Fruit fly (Drosophila melanogaster): ENCODE results near the gene CG13361.

Gene CG13361

dm6 chrX:769639-770124 lies 16.2 kb upstream of the CG13361 start, which contains the start of gene fz3 (continued):
- no peak for TF ChIP-seq aop (GFP tag; IDR thresholded peaks at IDR 0.05)
- TF ChIP-seq CG4854 (GFP tag; optimal IDR thresholded peaks at IDR 0.05): no peak
- no peak for TF ChIP-seq h (optimal IDR thresholded peaks at IDR 0.05)
- TF ChIP-seq CG2678 (tag; optimal IDR thresholded peaks at IDR 0.05): peak; percentile 13
- TF ChIP-seq CTCF (GFP tag; optimal IDR thresholded peaks at IDR 0.05): peak; percentile 88
- no peak for TF ChIP-seq CG17612 (GFP tag; IDR thresholded peaks at IDR 0.05)
- peak; percentile 85 for TF ChIP-seq HLH4C (GFP tag; IDR thresholded peaks at IDR 0.05; ENCODE audit: partially characterized antibody)
- TF ChIP-seq CrebB (tag; optimal IDR thresholded peaks at IDR 0.05): peak; percentile 26
- no peak for TF ChIP-seq CG8290 (GFP tag; optimal IDR thresholded peaks at IDR 0.05)
- TF ChIP-seq CG8290 (tag; optimal IDR thresholded peaks at IDR 0.05): peak in 1 of 2 experiments; percentile 76
- TF ChIP-seq bbx (GFP tag; IDR thresholded peaks at IDR 0.05; ENCODE audit: partially characterized antibody): peak; percentile 94
- TF ChIP-seq jing (GFP tag; optimal IDR thresholded peaks at IDR 0.05): no peak
- TF ChIP-seq Nf-YB (GFP tag; optimal IDR thresholded peaks at IDR 0.05): peak; percentile 1
- peak; percentile 29 for TF ChIP-seq CG13894 (tag; optimal IDR thresholded peaks at IDR 0.05)
- peak; percentile 81 for TF ChIP-seq vnd (GFP tag; IDR thresholded peaks at IDR 0.05; ENCODE audit: partially characterized antibody)
- 0 out of 3 replicates have a peak, but pooled peaks have one; percentile 22 for TF ChIP-seq otp (GFP tag; IDR thresholded peaks at IDR 0.05)
- no peak for TF ChIP-seq CG3065 (GFP tag; optimal IDR thresholded peaks at IDR 0.05)
- TF ChIP-seq Scr (GFP tag; IDR thresholded peaks at IDR 0.05; ENCODE audit: partially characterized antibody): peak; percentile 89
- TF ChIP-seq CG7963 (GFP tag; IDR thresholded peaks at IDR 0.05; ENCODE audit: partially characterized antibody): peak; percentile 82
- TF ChIP-seq BEAF-32 (GFP tag; optimal IDR thresholded peaks at IDR 0.05): peak; percentile 84
- no peak for TF ChIP-seq CG17361 (GFP tag; IDR thresholded peaks at IDR 0.05)
- TF ChIP-seq CG18764 (GFP tag; optimal IDR thresholded peaks at IDR 0.05): no peak
- no peak for TF ChIP-seq Vsx1 (GFP tag; optimal IDR thresholded peaks at IDR 0.05)
- TF ChIP-seq CG12659 (GFP tag; optimal IDR thresholded peaks at IDR 0.05): peak; percentile 53
- peak in 1 of 2 experiments; percentile 53 for TF ChIP-seq bsh (GFP tag; optimal IDR thresholded peaks at IDR 0.05)
- TF ChIP-seq CG13424 (tag; optimal IDR thresholded peaks at IDR 0.05): peak; percentile 22
- 0 out of 3 replicates have a peak, but pooled peaks have one; percentile 36 for TF ChIP-seq so (GFP tag; IDR thresholded peaks at IDR 0.05)
- TF ChIP-seq hbn (GFP tag; IDR thresholded peaks at IDR 0.05; ENCODE audit: partially characterized antibody): peak; percentile 83
- peak; percentile 53; the same call in 1 of the 2 replicates for TF ChIP-seq Awh (GFP tag; IDR thresholded peaks at IDR 0.05)
- peak; percentile 49 for TF ChIP-seq CG12769 (tag; optimal IDR thresholded peaks at IDR 0.05)
- peak; percentile 15 for TF ChIP-seq Dad (GFP tag; optimal IDR thresholded peaks at IDR 0.05)
- peak; percentile 8 for TF ChIP-seq gfzf (GFP tag; optimal IDR thresholded peaks at IDR 0.05)
- peak; percentile 21 for TF ChIP-seq CG7839 (tag; optimal IDR thresholded peaks at IDR 0.05)
- peak; percentile 36 for TF ChIP-seq CG7987 (GFP tag; optimal IDR thresholded peaks at IDR 0.05)
- TF ChIP-seq odd (GFP tag; optimal IDR thresholded peaks at IDR 0.05): no peak
- TF ChIP-seq PHDP (tag; optimal IDR thresholded peaks at IDR 0.05): no peak
- TF ChIP-seq CG31441 (GFP tag; IDR thresholded peaks at IDR 0.05): peak; percentile 27; the same call in 1 of the 2 replicates
- 0 out of 2 replicates have a peak, but pooled peaks have one; percentile 28 for TF ChIP-seq bowl (GFP tag; IDR thresholded peaks at IDR 0.05)
- TF ChIP-seq CG11247 (GFP tag; IDR thresholded peaks at IDR 0.05): 0 out of 2 replicates have a peak, but pooled peaks have one; percentile 16
- peak; percentile 40 for TF ChIP-seq vvl (GFP tag; IDR thresholded peaks at IDR 0.05)
- TF ChIP-seq Ets65A (GFP tag): peak; percentile 48
- TF ChIP-seq CG2712 (tag; optimal IDR thresholded peaks at IDR 0.05): peak; percentile 52
- TF ChIP-seq Myb (GFP tag; optimal IDR thresholded peaks at IDR 0.05): peak; percentile 33
- TF ChIP-seq MESR4 (GFP tag; optimal IDR thresholded peaks at IDR 0.05): peak; percentile 9
- TF ChIP-seq Camta (GFP tag; optimal IDR thresholded peaks at IDR 0.05): no peak
- TF ChIP-seq sug (tag; optimal IDR thresholded peaks at IDR 0.05): peak; percentile 46
- TF ChIP-seq CG34224 (GFP tag; IDR thresholded peaks at IDR 0.05; ENCODE audit: partially characterized antibody): peak; percentile 90
- peak; percentile 17 for TF ChIP-seq bigmax (GFP tag; optimal IDR thresholded peaks at IDR 0.05)
- no peak for TF ChIP-seq Neu2 (GFP tag; optimal IDR thresholded peaks at IDR 0.05; ENCODE audit: borderline replicate concordance)
- TF ChIP-seq gem (tag; optimal IDR thresholded peaks at IDR 0.05): peak; percentile 5

All from whole organism, embryonic.